Worm (Caenorhabditis elegans): Measurements from ENCODE around the gene F20C5.5.

The F20C5.5 gene

ce11 chrIV:8745591-8746302 is 23.7 kb downstream of the F20C5.5 start, which contains the start of the genes F20C5.7 and parg-1:
Gene F20C5.7 (minus strand): TSS chrIV:8745691.
Gene parg-1 (plus strand): TSS chrIV:8746252.
- TF ChIP-seq alr-1 (tag; optimal IDR thresholded peaks at IDR 0.05) (no peak), lin-13 (GFP tag; optimal IDR thresholded peaks at IDR 0.05) (no peak), lin-39 (tag; optimal IDR thresholded peaks at IDR 0.05) (no peak), unc-55 (GFP tag; optimal IDR thresholded peaks at IDR 0.05) (no peak), ztf-4 (tag; optimal IDR thresholded peaks at IDR 0.05) (no peak), fos-1 (tag; optimal IDR thresholded peaks at IDR 0.05) (no peak), nhr-237 (tag; optimal IDR thresholded peaks at IDR 0.05) (no peak), nhr-21 (tag; optimal IDR thresholded peaks at IDR 0.05) (no peak), R02D3.7 (tag; optimal IDR thresholded peaks at IDR 0.05) (no peak), ztf-1 (GFP tag; conservative IDR thresholded peaks at IDR 0.05) (no peak)

- TF ChIP-seq nhr-25 (tag; optimal IDR thresholded peaks at IDR 0.05) = no peak
- peak; percentile 41 for TF ChIP-seq skn-1 (tag; optimal IDR thresholded peaks at IDR 0.05)
- peak; percentile 91 for TF ChIP-seq crh-2 (tag; optimal IDR thresholded peaks at IDR 0.05)
- no peak for TF ChIP-seq zag-1 (tag; optimal IDR thresholded peaks at IDR 0.05)
- peak; percentile 85 for TF ChIP-seq unc-55 (GFP tag; optimal IDR thresholded peaks at IDR 0.05)
- TF ChIP-seq alr-1 (tag; optimal IDR thresholded peaks at IDR 0.05) = no peak
- peak; percentile 31 for TF ChIP-seq snpc-4 (tag; optimal IDR thresholded peaks at IDR 0.05)
- TF ChIP-seq mbf-1 (tag; optimal IDR thresholded peaks at IDR 0.05) = no peak
- TF ChIP-seq ZK546.5 (tag; optimal IDR thresholded peaks at IDR 0.05) = peak; percentile 3
- TF ChIP-seq ztf-11 (tag; optimal IDR thresholded peaks at IDR 0.05) = no peak
- no peak for TF ChIP-seq sma-3 (GFP tag; optimal IDR thresholded peaks at IDR 0.05)
- TF ChIP-seq nhr-21 (tag; optimal IDR thresholded peaks at IDR 0.05) = peak; percentile 70
- TF ChIP-seq aly-2 (tag; optimal IDR thresholded peaks at IDR 0.05) = no peak
- no peak for TF ChIP-seq unc-62 (GFP tag; optimal IDR thresholded peaks at IDR 0.05)
- peak; percentile 26 for TF ChIP-seq dmd-4 (tag; optimal IDR thresholded peaks at IDR 0.05)
- peak; percentile 55 for TF ChIP-seq lin-11 (tag; optimal IDR thresholded peaks at IDR 0.05)
- TF ChIP-seq ceh-82 (tag; optimal IDR thresholded peaks at IDR 0.05) = no peak
- no peak for TF ChIP-seq F13H6.1 (tag; optimal IDR thresholded peaks at IDR 0.05)
- peak; percentile 31 for TF ChIP-seq mab-5 (tag; optimal IDR thresholded peaks at IDR 0.05)
- TF ChIP-seq ceh-16 (tag; optimal IDR thresholded peaks at IDR 0.05) = no peak
- no peak for TF ChIP-seq lin-39 (tag; optimal IDR thresholded peaks at IDR 0.05)
- peak; percentile 37 for TF ChIP-seq sem-4 (tag; optimal IDR thresholded peaks at IDR 0.05)
- TF ChIP-seq ztf-1 (GFP tag; conservative IDR thresholded peaks at IDR 0.05) = no peak
- peak; percentile 67 for TF ChIP-seq lin-13 (GFP tag; optimal IDR thresholded peaks at IDR 0.05)
- no peak for TF ChIP-seq unc-39 (tag; optimal IDR thresholded peaks at IDR 0.05)
- TF ChIP-seq elt-3 (tag; optimal IDR thresholded peaks at IDR 0.05) = no peak
- TF ChIP-seq mdl-1 (tag; optimal IDR thresholded peaks at IDR 0.05) = peak in 1 of 2 experiments; percentile 31
- TF ChIP-seq gmeb-1 (tag; optimal IDR thresholded peaks at IDR 0.05) = peak; percentile 89
- TF ChIP-seq nhr-6 (tag; optimal IDR thresholded peaks at IDR 0.05) = peak; percentile 35
- no peak for TF ChIP-seq nhr-237 (tag; optimal IDR thresholded peaks at IDR 0.05)
- peak; percentile 84 for TF ChIP-seq sma-9 (GFP tag; optimal IDR thresholded peaks at IDR 0.05)
- TF ChIP-seq sma-9 (tag; optimal IDR thresholded peaks at IDR 0.05) = no peak
- TF ChIP-seq blmp-1 (tag; optimal IDR thresholded peaks at IDR 0.05; ENCODE audit: insufficient read depth) = peak; percentile 43
- TF ChIP-seq nhr-129 (tag; optimal IDR thresholded peaks at IDR 0.05) = peak; percentile 46
- TF ChIP-seq C34F6.9 (tag; optimal IDR thresholded peaks at IDR 0.05) = peak; percentile 89
- TF ChIP-seq nhr-11 (tag; optimal IDR thresholded peaks at IDR 0.05) = no peak
- TF ChIP-seq peb-1 (tag; optimal IDR thresholded peaks at IDR 0.05) = no peak
- peak; percentile 68 to 89 for TF ChIP-seq lsy-2 (tag; optimal IDR thresholded peaks at IDR 0.05)
- no peak for TF ChIP-seq R02D3.7 (tag; optimal IDR thresholded peaks at IDR 0.05)
- no peak for TF ChIP-seq nhr-77 (tag; optimal IDR thresholded peaks at IDR 0.05)
- TF ChIP-seq Y55F3AM.14 (GFP tag; optimal IDR thresholded peaks at IDR 0.05) = no peak
- peak; percentile 52 for TF ChIP-seq ztf-4 (tag; optimal IDR thresholded peaks at IDR 0.05)
- no peak for TF ChIP-seq elt-1 (tag; optimal IDR thresholded peaks at IDR 0.05)
- TF ChIP-seq ama-1 (optimal IDR thresholded peaks at IDR 0.05) = no peak
- TF ChIP-seq egl-27 (tag; optimal IDR thresholded peaks at IDR 0.05) = peak; percentile 11
- TF ChIP-seq fos-1 (tag; optimal IDR thresholded peaks at IDR 0.05) = peak; percentile 55
- TF ChIP-seq nhr-12 (tag; optimal IDR thresholded peaks at IDR 0.05) = no peak
- no peak for TF ChIP-seq nhr-23 (tag; optimal IDR thresholded peaks at IDR 0.05)
- no peak for TF ChIP-seq nhr-10 (tag; optimal IDR thresholded peaks at IDR 0.05)
Observed at ce11 chrIV:8743654-8744332, 25.6 kb downstream of the F20C5.5 start, which contains the start of gene F21D5.7. Gene F21D5.7 (minus strand): TSS chrIV:8743704.
